Worm (Caenorhabditis elegans): Measurements from ENCODE around the gene F11E6.8.

The F11E6.8 gene

DNA sequence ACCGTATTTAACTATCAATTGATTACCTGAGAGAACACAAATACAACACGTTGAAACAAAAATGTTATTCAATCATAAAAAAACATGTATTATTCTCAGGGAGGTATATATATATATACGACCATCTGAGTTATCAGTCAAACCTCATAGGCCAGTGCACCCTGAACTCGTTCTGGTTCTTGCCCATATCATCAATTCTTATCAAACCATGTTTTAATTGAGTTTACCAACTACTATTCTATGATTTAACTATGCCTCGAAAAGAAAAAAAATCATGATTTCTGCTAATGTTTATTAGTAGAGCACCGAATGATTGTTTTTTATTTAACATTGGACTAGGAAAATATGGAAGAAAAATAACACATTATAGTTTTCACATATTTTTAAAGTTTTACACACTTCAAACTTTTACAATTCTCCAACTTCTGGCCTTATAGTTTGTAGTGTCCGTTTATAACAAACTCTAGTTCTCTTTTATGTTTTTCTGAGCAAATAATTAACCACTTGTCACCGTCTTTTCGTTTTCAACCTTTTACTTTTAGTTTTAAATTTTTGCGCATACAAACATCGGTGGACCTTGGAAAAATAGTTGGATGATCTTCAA is 18.0 kb downstream of the F11E6.8 start:
- no peak for TF ChIP-seq aly-1 (tag; optimal IDR thresholded peaks at IDR 0.05)
- TF ChIP-seq F13C5.2 (tag; optimal IDR thresholded peaks at IDR 0.05): no peak
- TF ChIP-seq hmg-4 (GFP tag; optimal IDR thresholded peaks at IDR 0.05): no peak
- TF ChIP-seq hnd-1 (tag; optimal IDR thresholded peaks at IDR 0.05): no peak
- TF ChIP-seq ceh-36 (tag; optimal IDR thresholded peaks at IDR 0.05): no peak
- TF ChIP-seq ama-1 (optimal IDR thresholded peaks at IDR 0.05): no peak
- TF ChIP-seq pes-1 (GFP tag; IDR thresholded peaks at IDR 0.05): no peak
- TF ChIP-seq tra-4 (tag; optimal IDR thresholded peaks at IDR 0.05): no peak
- TF ChIP-seq sea-1 (GFP tag; conservative IDR thresholded peaks at IDR 0.05): no peak
- TF ChIP-seq ets-7 (tag; optimal IDR thresholded peaks at IDR 0.05): no peak
- TF ChIP-seq tbx-11 (GFP tag; IDR thresholded peaks at IDR 0.05): no peak
- no peak for TF ChIP-seq flt-1 (GFP tag; IDR thresholded peaks at IDR 0.05)
- no peak for TF ChIP-seq B0310.2 (tag; optimal IDR thresholded peaks at IDR 0.05)
- no peak for TF ChIP-seq ceh-13 (GFP tag; optimal IDR thresholded peaks at IDR 0.05)
- TF ChIP-seq scrt-1 (GFP tag; IDR thresholded peaks at IDR 0.05): no peak
- TF ChIP-seq hmbx-1 (tag; optimal IDR thresholded peaks at IDR 0.05): no peak
- TF ChIP-seq tbx-37 (GFP tag; conservative IDR thresholded peaks at IDR 0.05): no peak

DNA sequence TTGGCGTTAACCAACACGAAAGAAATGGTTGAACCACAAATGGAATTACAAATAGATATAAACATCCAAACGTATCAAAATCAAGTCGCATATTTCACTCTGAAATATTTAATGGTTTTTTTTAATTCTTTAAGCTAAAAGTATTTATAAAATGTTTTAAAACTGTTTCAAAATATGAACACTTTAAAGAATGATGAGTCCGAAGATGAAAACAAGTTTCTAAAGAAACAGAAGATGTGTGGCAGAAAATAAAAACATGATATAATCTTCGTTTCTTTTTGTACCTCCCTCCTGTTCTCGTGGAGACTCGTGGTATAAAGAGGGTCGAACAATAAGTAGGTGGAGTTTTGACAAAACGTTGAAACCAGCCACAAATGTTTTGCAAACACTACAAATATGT is 19.1 kb downstream of the F11E6.8 start, which contains the start of gene lact-6:
lact-6 (minus strand) TSS at position 101 of the 400 bp plus-strand sequence.
- TF ChIP-seq B0310.2 (tag; optimal IDR thresholded peaks at IDR 0.05) (no peak), hmbx-1 (tag; optimal IDR thresholded peaks at IDR 0.05) (no peak), tbx-37 (GFP tag; conservative IDR thresholded peaks at IDR 0.05) (no peak)

DNA sequence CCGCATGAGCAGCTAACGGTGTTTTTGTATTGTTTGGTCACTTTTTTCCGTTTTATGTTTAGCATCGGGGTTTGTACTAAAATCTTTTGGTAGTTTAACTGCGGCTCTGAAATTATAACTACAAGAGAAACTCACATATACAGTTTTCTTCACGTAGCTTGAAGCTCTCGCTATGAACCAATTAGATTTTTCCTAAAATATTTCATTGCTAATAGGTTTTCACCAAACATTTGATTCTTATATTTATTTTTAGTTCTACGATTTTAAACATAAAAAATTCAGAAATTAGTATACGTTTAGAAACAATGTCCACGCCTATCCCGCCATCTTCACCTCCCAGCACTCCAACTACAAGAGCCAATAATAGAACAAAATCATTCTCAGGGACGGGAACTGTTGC is 22.9 kb downstream of the F11E6.8 start, which contains the start of gene C06A12.3:
C06A12.3 (plus strand) TSS at position 301 of the 400 bp plus-strand sequence.
- TF ChIP-seq B0310.2 (tag; optimal IDR thresholded peaks at IDR 0.05) (no peak), tbx-11 (GFP tag; IDR thresholded peaks at IDR 0.05) (no peak), hmbx-1 (tag; optimal IDR thresholded peaks at IDR 0.05) (no peak)

DNA sequence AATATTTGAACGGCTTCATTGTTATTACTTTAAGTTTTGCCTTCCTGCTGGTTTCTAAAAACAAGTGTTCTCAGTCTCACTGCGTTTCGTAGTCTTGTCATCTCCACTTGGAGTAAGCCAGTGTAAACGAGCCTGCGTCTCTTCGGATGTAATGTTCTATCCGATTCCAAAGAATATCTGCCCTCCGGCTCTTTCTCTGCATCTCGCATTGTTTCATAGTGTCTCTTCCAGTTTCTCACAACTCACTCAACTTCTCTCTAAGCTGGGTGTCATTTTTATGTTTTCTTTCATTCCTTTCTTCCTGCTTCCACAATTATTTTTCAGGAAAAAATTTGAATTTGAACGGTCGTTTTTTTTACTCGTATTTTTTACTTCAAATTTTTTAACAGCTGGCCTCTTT is 23.4 kb downstream of the F11E6.8 start:
- TF ChIP-seq hnd-1 (tag; optimal IDR thresholded peaks at IDR 0.05) (no peak), B0310.2 (tag; optimal IDR thresholded peaks at IDR 0.05) (no peak), ceh-13 (GFP tag; optimal IDR thresholded peaks at IDR 0.05) (no peak), flt-1 (GFP tag; IDR thresholded peaks at IDR 0.05) (no peak), ceh-36 (tag; optimal IDR thresholded peaks at IDR 0.05) (no peak), scrt-1 (GFP tag; IDR thresholded peaks at IDR 0.05) (no peak), aly-1 (tag; optimal IDR thresholded peaks at IDR 0.05) (no peak), F13C5.2 (tag; optimal IDR thresholded peaks at IDR 0.05) (no peak), hmbx-1 (tag; optimal IDR thresholded peaks at IDR 0.05) (no peak), ama-1 (optimal IDR thresholded peaks at IDR 0.05) (no peak), tbx-37 (GFP tag; conservative IDR thresholded peaks at IDR 0.05) (no peak), pes-1 (GFP tag; IDR thresholded peaks at IDR 0.05) (no peak), ets-7 (tag; optimal IDR thresholded peaks at IDR 0.05) (no peak), sea-1 (GFP tag; conservative IDR thresholded peaks at IDR 0.05) (no peak), tra-4 (tag; optimal IDR thresholded peaks at IDR 0.05) (no peak), hmg-4 (GFP tag; optimal IDR thresholded peaks at IDR 0.05) (no peak), tbx-11 (GFP tag; IDR thresholded peaks at IDR 0.05) (no peak)

DNA sequence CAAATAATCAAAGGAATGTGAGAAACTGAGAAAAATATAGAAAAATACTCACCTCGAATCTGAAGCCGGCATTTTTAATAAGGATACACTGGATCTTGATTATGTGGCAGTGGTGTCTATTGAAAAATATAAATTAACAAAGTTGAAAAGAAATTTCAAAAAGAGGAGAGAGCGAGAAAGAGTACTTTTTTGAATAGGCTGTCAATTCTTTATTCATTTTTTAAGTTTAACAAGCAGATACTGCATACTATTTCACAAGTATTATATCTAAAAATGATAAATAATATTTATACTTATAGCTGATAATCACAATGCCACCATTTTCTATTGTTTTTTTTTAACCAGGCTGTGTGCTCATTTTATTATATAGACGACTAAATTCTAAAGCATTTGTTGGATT is 32.6 kb downstream of the F11E6.8 start, which contains the start of gene npr-26:
npr-26 (minus strand) TSS at position 101 of the 400 bp plus-strand sequence.
- TF ChIP-seq ama-1 (optimal IDR thresholded peaks at IDR 0.05) (no peak), tra-4 (tag; optimal IDR thresholded peaks at IDR 0.05) (no peak), F13C5.2 (tag; optimal IDR thresholded peaks at IDR 0.05) (no peak), scrt-1 (GFP tag; IDR thresholded peaks at IDR 0.05) (no peak), ets-7 (tag; optimal IDR thresholded peaks at IDR 0.05) (no peak), hnd-1 (tag; optimal IDR thresholded peaks at IDR 0.05) (no peak), sea-1 (GFP tag; conservative IDR thresholded peaks at IDR 0.05) (no peak), pes-1 (GFP tag; IDR thresholded peaks at IDR 0.05) (no peak), ceh-36 (tag; optimal IDR thresholded peaks at IDR 0.05) (no peak), hmg-4 (GFP tag; optimal IDR thresholded peaks at IDR 0.05) (no peak), aly-1 (tag; optimal IDR thresholded peaks at IDR 0.05) (no peak), tbx-11 (GFP tag; IDR thresholded peaks at IDR 0.05) (no peak), B0310.2 (tag; optimal IDR thresholded peaks at IDR 0.05) (no peak), flt-1 (GFP tag; IDR thresholded peaks at IDR 0.05) (no peak), tbx-37 (GFP tag; conservative IDR thresholded peaks at IDR 0.05) (no peak), hmbx-1 (tag; optimal IDR thresholded peaks at IDR 0.05) (no peak)

DNA sequence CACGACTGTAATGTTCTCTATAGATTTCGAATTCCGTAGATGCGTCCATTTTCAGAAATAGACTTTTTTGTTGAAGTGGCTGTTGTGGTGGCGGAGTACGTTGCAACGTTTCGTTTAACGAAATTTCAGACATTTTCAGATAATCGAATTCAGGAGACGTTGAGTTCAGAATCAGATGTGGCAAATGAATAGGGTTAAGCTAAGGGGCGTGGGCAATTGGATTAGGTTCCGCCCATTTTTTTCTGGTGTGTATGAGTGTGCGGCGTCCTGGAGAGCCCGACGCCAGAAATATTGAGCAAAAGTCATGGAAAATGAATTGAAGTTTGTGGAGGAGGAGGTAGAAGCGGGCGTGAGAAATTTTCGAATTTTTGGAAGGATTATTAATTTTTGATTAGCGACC is 37.0 kb downstream of the F11E6.8 start:
- TF ChIP-seq ets-7 (tag; optimal IDR thresholded peaks at IDR 0.05) (no peak), ceh-36 (tag; optimal IDR thresholded peaks at IDR 0.05) (no peak), pes-1 (GFP tag; IDR thresholded peaks at IDR 0.05) (no peak), tra-4 (tag; optimal IDR thresholded peaks at IDR 0.05) (no peak), tbx-37 (GFP tag; conservative IDR thresholded peaks at IDR 0.05) (no peak), scrt-1 (GFP tag; IDR thresholded peaks at IDR 0.05) (no peak), hmbx-1 (tag; optimal IDR thresholded peaks at IDR 0.05) (no peak), ceh-13 (GFP tag; optimal IDR thresholded peaks at IDR 0.05) (no peak), tbx-11 (GFP tag; IDR thresholded peaks at IDR 0.05) (no peak), flt-1 (GFP tag; IDR thresholded peaks at IDR 0.05) (no peak), B0310.2 (tag; optimal IDR thresholded peaks at IDR 0.05) (no peak), hmg-4 (GFP tag; optimal IDR thresholded peaks at IDR 0.05) (no peak), hnd-1 (tag; optimal IDR thresholded peaks at IDR 0.05) (no peak), sea-1 (GFP tag; conservative IDR thresholded peaks at IDR 0.05) (no peak), aly-1 (tag; optimal IDR thresholded peaks at IDR 0.05) (no peak)

DNA sequence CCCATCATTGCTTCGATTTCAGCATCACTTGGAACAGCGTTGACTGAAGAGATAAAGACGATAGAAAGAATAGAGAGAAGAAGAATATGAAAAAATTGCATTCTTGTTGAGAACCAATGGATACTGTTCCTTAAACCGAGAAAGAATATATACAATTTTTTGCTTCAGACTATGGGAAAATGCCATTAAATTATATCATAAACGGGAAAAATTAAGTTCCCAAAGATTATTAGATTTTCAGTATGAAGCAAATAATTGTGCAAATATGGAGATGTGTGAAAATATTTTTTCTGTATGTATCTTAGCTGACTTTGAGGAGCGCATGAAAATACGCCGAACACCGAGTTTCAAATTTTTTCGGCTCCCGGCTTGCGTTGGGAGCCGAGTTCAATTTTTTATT is 42.9 kb downstream of the F11E6.8 start, which contains the start of gene T02D1.9:
T02D1.9 (minus strand) TSS at position 101 of the 400 bp plus-strand sequence.
- TF ChIP-seq flt-1 (GFP tag; IDR thresholded peaks at IDR 0.05) (no peak), tra-4 (tag; optimal IDR thresholded peaks at IDR 0.05) (no peak), pes-1 (GFP tag; IDR thresholded peaks at IDR 0.05) (no peak), scrt-1 (GFP tag; IDR thresholded peaks at IDR 0.05) (no peak), ama-1 (optimal IDR thresholded peaks at IDR 0.05) (no peak), ceh-36 (tag; optimal IDR thresholded peaks at IDR 0.05) (no peak), ets-7 (tag; optimal IDR thresholded peaks at IDR 0.05) (no peak), hnd-1 (tag; optimal IDR thresholded peaks at IDR 0.05) (no peak), sea-1 (GFP tag; conservative IDR thresholded peaks at IDR 0.05) (no peak), hmg-4 (GFP tag; optimal IDR thresholded peaks at IDR 0.05) (no peak), ceh-13 (GFP tag; optimal IDR thresholded peaks at IDR 0.05) (no peak), tbx-11 (GFP tag; IDR thresholded peaks at IDR 0.05) (no peak), F13C5.2 (tag; optimal IDR thresholded peaks at IDR 0.05) (no peak), hmbx-1 (tag; optimal IDR thresholded peaks at IDR 0.05) (no peak), aly-1 (tag; optimal IDR thresholded peaks at IDR 0.05) (no peak)

Data from whole organism, early embryonic.